Worm (Caenorhabditis elegans): ENCODE measurements around the gene F54F2.9.

The F54F2.9 gene

ce11 chrIII:8794793-8795192 lies 32.2 kb downstream of the F54F2.9 start:
- no peak for TF ChIP-seq nhr-76 (tag; optimal IDR thresholded peaks at IDR 0.05)
- TF ChIP-seq elt-1 (tag; optimal IDR thresholded peaks at IDR 0.05; ENCODE audit: borderline replicate concordance, insufficient read depth) = no peak
- no peak for TF ChIP-seq ces-1 (GFP tag; optimal IDR thresholded peaks at IDR 0.05)
- no peak for TF ChIP-seq M03D4.4 (tag; optimal IDR thresholded peaks at IDR 0.05)
- TF ChIP-seq blmp-1 (tag; optimal IDR thresholded peaks at IDR 0.05) = peak; percentile 28
- no peak for TF ChIP-seq hlh-1 (tag; optimal IDR thresholded peaks at IDR 0.05)
- no peak for TF ChIP-seq mls-2 (tag; optimal IDR thresholded peaks at IDR 0.05)
- TF ChIP-seq unc-39 (tag; optimal IDR thresholded peaks at IDR 0.05) = no peak
- no peak for TF ChIP-seq tbx-8 (GFP tag; optimal IDR thresholded peaks at IDR 0.05)
- TF ChIP-seq drap-1 (GFP tag; optimal IDR thresholded peaks at IDR 0.05) = peak; percentile 51
- peak; percentile 19 for TF ChIP-seq flh-1 (GFP tag; optimal IDR thresholded peaks at IDR 0.05)
- no peak for TF ChIP-seq ceh-43 (GFP tag; optimal IDR thresholded peaks at IDR 0.05)
- peak; percentile 90 for TF ChIP-seq pha-4 (tag; optimal IDR thresholded peaks at IDR 0.05)
- TF ChIP-seq ceh-39 (tag; optimal IDR thresholded peaks at IDR 0.05) = no peak
- TF ChIP-seq nhr-237 (tag; optimal IDR thresholded peaks at IDR 0.05) = peak; percentile 27
- TF ChIP-seq lsy-2 (tag; optimal IDR thresholded peaks at IDR 0.05) = peak; percentile 73
- peak; percentile 2 for TF ChIP-seq elt-3 (tag; optimal IDR thresholded peaks at IDR 0.05)
- TF ChIP-seq unc-120 (tag; optimal IDR thresholded peaks at IDR 0.05; ENCODE audit: poor library complexity, severe bottlenecking) = no peak
- TF ChIP-seq ham-2 (GFP tag; optimal IDR thresholded peaks at IDR 0.05) = peak; percentile 48
- peak; percentile 7 for TF ChIP-seq sptf-1 (tag; optimal IDR thresholded peaks at IDR 0.05)
- TF ChIP-seq zip-8 (tag; optimal IDR thresholded peaks at IDR 0.05) = no peak
- no peak for TF ChIP-seq ztf-11 (tag; optimal IDR thresholded peaks at IDR 0.05)
- TF ChIP-seq unc-62 (GFP tag; optimal IDR thresholded peaks at IDR 0.05) = no peak
- TF ChIP-seq lin-13 (tag; optimal IDR thresholded peaks at IDR 0.05) = peak; percentile 11
- no peak for TF ChIP-seq nhr-28 (tag; optimal IDR thresholded peaks at IDR 0.05)

ce11 chrIII:8792251-8792650 lies 34.8 kb downstream of the F54F2.9 start, which contains the start of gene ztf-1:
Gene ztf-1, minus strand, starts transcription at chrIII:8792351.
- TF ChIP-seq drap-1 (GFP tag; optimal IDR thresholded peaks at IDR 0.05) (no peak), ztf-11 (tag; optimal IDR thresholded peaks at IDR 0.05) (no peak), lin-32 (GFP tag; optimal IDR thresholded peaks at IDR 0.05) (no peak), flh-1 (GFP tag; optimal IDR thresholded peaks at IDR 0.05) (no peak), hlh-1 (tag; optimal IDR thresholded peaks at IDR 0.05) (no peak), nhr-237 (tag; optimal IDR thresholded peaks at IDR 0.05) (no peak), ham-2 (GFP tag; optimal IDR thresholded peaks at IDR 0.05) (no peak), ceh-83 (GFP tag; optimal IDR thresholded peaks at IDR 0.05) (no peak), zip-8 (tag; optimal IDR thresholded peaks at IDR 0.05) (no peak), elt-1 (tag; optimal IDR thresholded peaks at IDR 0.05; ENCODE audit: borderline replicate concordance, insufficient read depth) (no peak)

- TF ChIP-seq mep-1 (tag; optimal IDR thresholded peaks at IDR 0.05) (no peak), elt-3 (tag; optimal IDR thresholded peaks at IDR 0.05) (no peak), lin-32 (GFP tag; optimal IDR thresholded peaks at IDR 0.05) (no peak), mab-5 (tag; optimal IDR thresholded peaks at IDR 0.05) (no peak), unc-120 (tag; optimal IDR thresholded peaks at IDR 0.05; ENCODE audit: poor library complexity, severe bottlenecking) (no peak), nhr-28 (tag; optimal IDR thresholded peaks at IDR 0.05) (no peak)
Observed at ce11 chrIII:8791235-8791634, 35.8 kb downstream of the F54F2.9 start, which contains the start of the genes zfp-1 and F54F2.14. Gene zfp-1, plus strand, starts transcription at chrIII:8791535. Gene F54F2.14, plus strand, starts transcription at chrIII:8791546.

ce11 chrIII:8788690-8789089 lies 38.3 kb downstream of the F54F2.9 start:
- no peak for TF ChIP-seq lin-32 (GFP tag; optimal IDR thresholded peaks at IDR 0.05)
- TF ChIP-seq mab-5 (tag; optimal IDR thresholded peaks at IDR 0.05) = no peak
- TF ChIP-seq ces-1 (GFP tag; optimal IDR thresholded peaks at IDR 0.05) = no peak
- TF ChIP-seq M03D4.4 (tag; optimal IDR thresholded peaks at IDR 0.05) = no peak
- TF ChIP-seq unc-39 (tag; optimal IDR thresholded peaks at IDR 0.05) = no peak
- no peak for TF ChIP-seq ceh-39 (tag; optimal IDR thresholded peaks at IDR 0.05)
- TF ChIP-seq drap-1 (GFP tag; optimal IDR thresholded peaks at IDR 0.05) = no peak
- no peak for TF ChIP-seq nhr-12 (tag; optimal IDR thresholded peaks at IDR 0.05)
- no peak for TF ChIP-seq ztf-11 (tag; optimal IDR thresholded peaks at IDR 0.05)
- TF ChIP-seq nhr-76 (tag; optimal IDR thresholded peaks at IDR 0.05) = no peak
- no peak for TF ChIP-seq zip-8 (tag; optimal IDR thresholded peaks at IDR 0.05)
- TF ChIP-seq lsy-2 (tag; optimal IDR thresholded peaks at IDR 0.05) = no peak
- TF ChIP-seq nhr-28 (tag; optimal IDR thresholded peaks at IDR 0.05) = no peak
- no peak for TF ChIP-seq cnd-1 (tag; optimal IDR thresholded peaks at IDR 0.05)
- no peak for TF ChIP-seq mep-1 (tag; optimal IDR thresholded peaks at IDR 0.05)
- TF ChIP-seq bed-3 (GFP tag; optimal IDR thresholded peaks at IDR 0.05) = no peak
- no peak for TF ChIP-seq nhr-237 (tag; optimal IDR thresholded peaks at IDR 0.05)
